Fruit fly (Drosophila melanogaster) whole organism, embryonic: ENCODE measurements around the gene CG5790.
A peak's percentile ranks its signal among the peaks of the same experiment; 100 is the strongest.

ENCODE experiments used
- Antp ChIP-seq: fragments of 200-800 bp; sonication (Bioruptor generic); optimal IDR thresholded peaks from 3 replicates; lab custom pipeline; 2016; ENCODE audit warnings: missing biosample characterization, missing genetic modification characterization
- Atf-2 ChIP-seq: fragments of 200-800 bp; sonication (Bioruptor generic); optimal IDR thresholded peaks from 2 replicates; lab custom pipeline; 2016; ENCODE audit warnings: missing biosample characterization, missing genetic modification characterization
- Bdp1 ChIP-seq: fragments of 200-800 bp; sonication (Bioruptor generic); optimal IDR thresholded peaks from 3 replicates; lab custom pipeline; 2016; ENCODE audit warnings: missing biosample characterization, missing genetic modification characterization
- BtbVII ChIP-seq: fragments of 200-800 bp; sonication (Bioruptor generic); optimal IDR thresholded peaks from 3 replicates; lab custom pipeline; 2017; ENCODE audit warnings: missing biosample characterization, mild to moderate bottlenecking, missing genetic modification characterization
- CG10267 ChIP-seq: fragments of 200-800 bp; sonication (Bioruptor generic); optimal IDR thresholded peaks from 2 replicates; lab custom pipeline; 2018; ENCODE audit warnings: missing biosample characterization, mild to moderate bottlenecking, missing genetic modification characterization, moderate library complexity
- CG10959 ChIP-seq: fragments of 200-800 bp; sonication (Bioruptor generic); IDR thresholded peaks from 2 replicates; pipeline ENCODE4 v1.3.6; 2022; ENCODE audit warnings: missing biosample characterization, missing genetic modification characterization
- CG10979 ChIP-seq: fragments of 200-800 bp; sonication (Bioruptor generic); optimal IDR thresholded peaks from 2 replicates; lab custom pipeline; 2018; ENCODE audit warnings: missing biosample characterization, mild to moderate bottlenecking, missing genetic modification characterization, moderate library complexity
- CG11560 ChIP-seq: fragments of 200-800 bp; sonication (Bioruptor generic); IDR thresholded peaks from 3 replicates; pipeline ENCODE4 v1.3.6; 2022; ENCODE audit warnings: missing biosample characterization, missing genetic modification characterization
- CG13894 ChIP-seq: fragments of 200-800 bp; sonication (Bioruptor generic); optimal IDR thresholded peaks from 3 replicates; lab custom pipeline; 2018; ENCODE audit warnings: missing biosample characterization, mild to moderate bottlenecking, missing genetic modification characterization, moderate library complexity
- CG17802 ChIP-seq: fragments of 200-800 bp; sonication (Bioruptor generic); optimal IDR thresholded peaks from 2 replicates; lab custom pipeline; 2018; ENCODE audit warnings: missing biosample characterization, mild to moderate bottlenecking, missing genetic modification characterization, moderate library complexity
- CG2116 ChIP-seq: fragments of 200-800 bp; sonication (Bioruptor generic); optimal IDR thresholded peaks from 3 replicates; lab custom pipeline; 2018; ENCODE audit warnings: missing biosample characterization, mild to moderate bottlenecking, missing genetic modification characterization
- CG2712 ChIP-seq: fragments of 200-800 bp; optimal IDR thresholded peaks from 3 replicates; lab custom pipeline; 2019; ENCODE audit warnings: missing biosample characterization, mild to moderate bottlenecking, missing genetic modification characterization, moderate library complexity
- CG2889 ChIP-seq: fragments of 200-800 bp; sonication (Bioruptor generic); IDR thresholded peaks from 3 replicates; pipeline ENCODE4 v1.3.6; 2022; ENCODE audit warnings: missing biosample characterization, missing genetic modification characterization
- CG4328 ChIP-seq: fragments of 200-800 bp; sonication (Bioruptor generic); optimal IDR thresholded peaks from 3 replicates; lab custom pipeline; 2017; ENCODE audit warnings: missing biosample characterization, missing genetic modification reagents, missing genetic modification characterization
- CG4404 ChIP-seq: fragments of 200-800 bp; sonication (Bioruptor generic); IDR thresholded peaks from 2 replicates; pipeline ENCODE4 v1.3.6; 2022; ENCODE audit warnings: missing biosample characterization, missing genetic modification characterization
- CG5180 ChIP-seq: fragments of 200-800 bp; sonication (Bioruptor generic); optimal IDR thresholded peaks from 3 replicates; lab custom pipeline; 2017; ENCODE audit warnings: missing biosample characterization, missing genetic modification characterization, mild to moderate bottlenecking, moderate library complexity, missing genetic modification reagents
- CG6813 ChIP-seq: fragments of 200-800 bp; sonication (Bioruptor generic); optimal IDR thresholded peaks from 2 replicates; lab custom pipeline; 2017; ENCODE audit warnings: missing biosample characterization, missing genetic modification characterization, mild to moderate bottlenecking, moderate library complexity, missing genetic modification reagents
- CG7271 ChIP-seq: fragments of 200-800 bp; sonication (Bioruptor generic); optimal IDR thresholded peaks from 2 replicates; lab custom pipeline; 2018; ENCODE audit warnings: missing biosample characterization, mild to moderate bottlenecking, missing genetic modification characterization, moderate library complexity
- CG7839 ChIP-seq: fragments of 200-800 bp; sonication (Bioruptor generic); optimal IDR thresholded peaks from 3 replicates; lab custom pipeline; 2018; ENCODE audit warnings: missing biosample characterization, mild to moderate bottlenecking, missing genetic modification characterization, moderate library complexity
- CG9215 ChIP-seq: fragments of 200-800 bp; sonication (Bioruptor generic); IDR thresholded peaks from 2 replicates; pipeline ENCODE4 v1.3.6; 2022; ENCODE audit warnings: missing biosample characterization, missing genetic modification characterization
- Chrac-16 ChIP-seq: fragments of 200-800 bp; sonication (Bioruptor generic); optimal IDR thresholded peaks from 3 replicates; lab custom pipeline; 2016; ENCODE audit warnings: missing biosample characterization, missing genetic modification characterization
- D ChIP-seq, 2 experiments: fragments of 200-800 bp in 1 of 2; fragments of >200 bp in 1 of 2; sonication (Bioruptor generic) in 1 of 2; optimal IDR thresholded peaks; 2 replicates in 1 of 2; 3 replicates in 1 of 2; lab custom pipeline; 2017; ENCODE audit warnings: mild to moderate bottlenecking in 1 of 2, missing biosample characterization in 1 of 2, missing genetic modification characterization in 1 of 2, missing genetic modification reagents in 1 of 2
- Ets65A ChIP-seq: fragments of 200-800 bp; sonication (Bioruptor generic); peaks from one replicate; lab custom pipeline; 2016; ENCODE audit warnings: missing biosample characterization, missing genetic modification characterization
- Gug ChIP-seq: fragments of 200-800 bp; sonication (Bioruptor generic); IDR thresholded peaks from 4 replicates; pipeline ENCODE4 v1.3.6; 2022; ENCODE audit warnings: missing biosample characterization, missing genetic modification characterization
- HHEX ChIP-seq: fragments of 200-800 bp; sonication (Bioruptor generic); optimal IDR thresholded peaks from 3 replicates; lab custom pipeline; 2017; ENCODE audit warnings: missing biosample characterization, mild to moderate bottlenecking, missing genetic modification characterization, missing genetic modification reagents
- Hr3 ChIP-seq: fragments of 200-800 bp; sonication (Bioruptor generic); optimal IDR thresholded peaks from 3 replicates; lab custom pipeline; 2016; ENCODE audit warnings: missing biosample characterization, missing genetic modification characterization
- Hr78 ChIP-seq, 2 experiments: fragments of 200-800 bp in 1 of 2; fragments of >200 bp in 1 of 2; sonication (Bioruptor generic) in 1 of 2; optimal IDR thresholded peaks; 2 replicates each; lab custom pipeline; 2017 to 2019; ENCODE audit warnings: missing biosample characterization in 2 of 2, missing genetic modification characterization in 2 of 2, mild to moderate bottlenecking in 1 of 2, moderate library complexity in 1 of 2
- Kr ChIP-seq: fragments of 200-800 bp; sonication (Bioruptor generic); optimal IDR thresholded peaks from 2 replicates; lab custom pipeline; 2017; ENCODE audit warnings: missing biosample characterization, mild to moderate bottlenecking, missing genetic modification characterization
- Med ChIP-seq: fragments of 200-800 bp; sonication (Bioruptor generic); peaks from one replicate; lab custom pipeline; 2016; ENCODE audit warnings: missing biosample characterization, missing genetic modification characterization, mild to moderate bottlenecking, inconsistent platforms, moderate library complexity
- Rx ChIP-seq: fragments of 200-800 bp; sonication (Bioruptor generic); IDR thresholded peaks from 2 replicates; pipeline ENCODE4 v1.3.6; 2022; ENCODE audit warnings: missing biosample characterization, missing genetic modification characterization
- Sry-β ChIP-seq: fragments of 200-800 bp; sonication (Bioruptor generic); optimal IDR thresholded peaks from 2 replicates; lab custom pipeline; 2018; ENCODE audit warnings: missing biosample characterization, mild to moderate bottlenecking, missing genetic modification characterization, moderate library complexity
- Taf1 ChIP-seq: fragments of 200-800 bp; sonication (Bioruptor generic); IDR thresholded peaks from 2 replicates; pipeline ENCODE4 v1.3.6; 2022; ENCODE audit warnings: missing biosample characterization, missing genetic modification characterization
- Xrp1 ChIP-seq: fragments of 200-800 bp; sonication (Bioruptor generic); IDR thresholded peaks from 2 replicates; pipeline ENCODE4 v1.3.6; 2022; ENCODE audit warnings: missing biosample characterization, missing genetic modification characterization
- ab ChIP-seq: fragments of 200-800 bp; sonication (Bioruptor generic); optimal IDR thresholded peaks from 2 replicates; lab custom pipeline; 2016; ENCODE audit warnings: missing biosample characterization, missing genetic modification characterization
- croc ChIP-seq: fragments of 200-800 bp; sonication (Bioruptor generic); conservative IDR thresholded peaks from 3 replicates; pipeline ENCODE4 v1.3.6; 2022; ENCODE audit warnings: missing biosample characterization, missing genetic modification characterization
- ewg ChIP-seq: fragments of 200-800 bp; sonication (Bioruptor generic); optimal IDR thresholded peaks from 3 replicates; lab custom pipeline; 2017; ENCODE audit warnings: mild to moderate bottlenecking, missing biosample characterization, missing genetic modification reagents, missing genetic modification characterization
- gcm2 ChIP-seq: fragments of 200-800 bp; sonication (Bioruptor generic); optimal IDR thresholded peaks from 2 replicates; lab custom pipeline; 2016; ENCODE audit warnings: missing biosample characterization, missing genetic modification characterization
- gfzf ChIP-seq: fragments of 200-800 bp; sonication (Bioruptor generic); optimal IDR thresholded peaks from 2 replicates; lab custom pipeline; 2016; ENCODE audit warnings: missing biosample characterization, mild to moderate bottlenecking, missing genetic modification characterization, moderate library complexity
- inv ChIP-seq: fragments of 200-800 bp; sonication (Bioruptor generic); IDR thresholded peaks from 2 replicates; pipeline ENCODE4 v1.3.6; 2022; ENCODE audit warnings: missing biosample characterization, missing genetic modification characterization; ENCODE audit not compliant: partially characterized antibody
- kni ChIP-seq: fragments of 200-800 bp; sonication (Bioruptor generic); optimal IDR thresholded peaks from 3 replicates; lab custom pipeline; 2017; ENCODE audit warnings: mild to moderate bottlenecking, missing biosample characterization, missing genetic modification reagents, missing genetic modification characterization
- phol ChIP-seq: fragments of 200-800 bp; sonication (Bioruptor generic); optimal IDR thresholded peaks from 3 replicates; lab custom pipeline; 2018; ENCODE audit warnings: missing biosample characterization, mild to moderate bottlenecking, missing genetic modification characterization, moderate library complexity
- pita ChIP-seq: fragments of 200-800 bp; sonication (Bioruptor generic); optimal IDR thresholded peaks from 2 replicates; lab custom pipeline; 2017; ENCODE audit warnings: missing biosample characterization, mild to moderate bottlenecking, missing genetic modification characterization
- pum ChIP-seq: fragments of 200-800 bp; sonication (Bioruptor generic); optimal IDR thresholded peaks from 2 replicates; lab custom pipeline; 2016; ENCODE audit warnings: missing biosample characterization, missing genetic modification characterization
- row ChIP-seq: fragments of 200-800 bp; sonication (Bioruptor generic); IDR thresholded peaks from 3 replicates; pipeline ENCODE4 v1.3.6; 2022; ENCODE audit warnings: missing biosample characterization, missing genetic modification characterization
- schlank ChIP-seq: fragments of 200-800 bp; sonication (Bioruptor generic); optimal IDR thresholded peaks from 2 replicates; lab custom pipeline; 2018; ENCODE audit warnings: missing biosample characterization, mild to moderate bottlenecking, missing genetic modification characterization
- sens ChIP-seq: fragments of 200-800 bp; sonication (Bioruptor generic); peaks from one replicate; lab custom pipeline; 2016; ENCODE audit warnings: missing biosample characterization, missing genetic modification characterization
- tll ChIP-seq, 2 experiments: fragments of 200-800 bp in 1 of 2; fragments of >200 bp in 1 of 2; sonication (Bioruptor generic) in 1 of 2; optimal IDR thresholded peaks; 2 replicates each; lab custom pipeline; 2017 to 2019; ENCODE audit warnings: missing biosample characterization in 2 of 2, missing genetic modification characterization in 2 of 2, mild to moderate bottlenecking in 1 of 2, moderate library complexity in 1 of 2
- tna ChIP-seq: fragments of 200-800 bp; sonication (Bioruptor generic); IDR thresholded peaks from 2 replicates; pipeline ENCODE4 v1.3.6; 2022; ENCODE audit warnings: missing biosample characterization, missing genetic modification characterization; ENCODE audit not compliant: partially characterized antibody
- trem ChIP-seq: fragments of 200-800 bp; optimal IDR thresholded peaks from 3 replicates; lab custom pipeline; 2019; ENCODE audit warnings: missing biosample characterization, mild to moderate bottlenecking, missing genetic modification characterization, moderate library complexity
- trh ChIP-seq: fragments of 200-800 bp; sonication (Bioruptor generic); optimal IDR thresholded peaks from 2 replicates; lab custom pipeline; 2016; ENCODE audit warnings: missing biosample characterization, missing genetic modification characterization

Gene CG5790

DNA sequence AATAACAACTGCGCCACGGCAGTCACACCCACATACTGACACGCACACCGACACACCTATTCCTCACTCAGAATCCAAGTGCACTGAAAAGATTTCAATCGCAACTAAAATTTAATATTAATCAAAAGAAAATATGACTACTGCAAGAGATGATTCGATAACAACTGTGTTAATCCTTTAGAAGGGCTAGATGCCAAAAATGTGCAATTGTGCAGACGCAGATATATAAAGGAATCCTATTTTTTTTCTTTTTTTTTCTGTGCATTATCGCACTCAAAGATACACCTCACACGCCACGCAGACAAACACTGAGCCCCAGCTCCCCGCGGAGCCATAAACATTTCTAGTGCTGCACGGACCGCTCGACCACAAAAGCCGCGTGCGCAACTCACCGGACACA lies 3.9 kb downstream of the CG5790 start (continued):
- TF ChIP-seq Hr78 (GFP tag; optimal IDR thresholded peaks at IDR 0.05; lab: Kevin White, UChicago) (no peak), Taf1 (GFP tag; lab: Robert Waterston, UW) (no peak), Gug (GFP tag; lab: Robert Waterston, UW) (0 out of 4 replicates have a peak, but pooled peaks have one; percentile 5), CG4404 (GFP tag; lab: Robert Waterston, UW) (peak; percentile 20; the same call in 1 of the 2 replicates), gcm2 (GFP tag; lab: Kevin White, UChicago) (no peak), Med (GFP tag; lab: Kevin White, UChicago) (peak; percentile 54), Antp (GFP tag; lab: Kevin White, UChicago) (peak; percentile 7), Chrac-16 (GFP tag; lab: Kevin White, UChicago) (peak; percentile 2), Ets65A (GFP tag; lab: Kevin White, UChicago) (peak; percentile 94), CG2889 (GFP tag; lab: Robert Waterston, UW) (no peak), CG10959 (GFP tag; lab: Robert Waterston, UW) (0 out of 2 replicates have a peak, but pooled peaks have one; percentile 47), gfzf (no peak), CG5180 (GFP tag; lab: Kevin White, UChicago) (no peak), pum (GFP tag; lab: Kevin White, UChicago) (peak; percentile 8), sens (GFP tag; lab: Kevin White, UChicago) (peak; percentile 38), CG10979 (tag; lab: Kevin White, UChicago) (no peak), Bdp1 (GFP tag; lab: Kevin White, UChicago) (no peak), CG17802 (tag; lab: Kevin White, UChicago) (peak; percentile 10), CG7839 (peak; percentile 14), row (GFP tag; lab: Robert Waterston, UW) (0 out of 3 replicates have a peak, but pooled peaks have one; percentile 27), Hr3 (GFP tag; lab: Kevin White, UChicago) (peak; percentile 12), trh (no peak), D (optimal IDR thresholded peaks at IDR 0.05; lab: Kevin White, UChicago) (no peak), D (GFP tag; optimal IDR thresholded peaks at IDR 0.05; lab: Kevin White, UChicago) (peak; percentile 17), Xrp1 (GFP tag; lab: Robert Waterston, UW) (peak; percentile 45; the same call in 1 of the 2 replicates), CG2712 (tag; lab: Kevin White, UChicago) (peak; percentile 61), CG10267 (tag; lab: Kevin White, UChicago) (peak; percentile 36), trem (tag; lab: Kevin White, UChicago) (peak; percentile 2)

DNA sequence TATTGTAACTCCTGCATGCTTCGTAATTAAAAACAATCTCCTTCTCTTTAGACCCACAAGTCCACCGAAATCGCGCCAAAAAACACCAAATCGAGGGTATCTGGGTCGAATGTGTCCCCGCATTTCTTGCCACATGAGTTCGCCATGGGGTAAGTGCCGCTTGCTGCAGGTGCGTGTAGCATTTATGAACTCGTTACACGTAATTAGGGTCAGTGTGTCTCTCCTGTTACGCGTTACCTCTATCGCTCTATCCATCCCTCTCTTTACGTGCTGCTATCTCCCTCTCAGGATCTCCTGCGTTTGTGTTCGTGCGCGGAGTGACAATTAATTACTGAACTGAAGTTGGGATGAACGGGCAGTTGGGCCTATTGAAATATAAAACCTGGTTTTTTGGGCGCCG lies 8.1 kb downstream of the CG5790 start:
- TF ChIP-seq Sry-β (GFP tag; lab: Kevin White, UChicago) (no peak), ewg (no peak), tna (no peak), CG13894 (tag; lab: Kevin White, UChicago) (no peak), Rx (GFP tag; lab: Robert Waterston, UW) (no peak), HHEX (no peak), kni (GFP tag; lab: Kevin White, UChicago) (peak; percentile 58), CG6813 (GFP tag; lab: Kevin White, UChicago) (no peak), Atf-2 (GFP tag; lab: Kevin White, UChicago) (no peak), CG2116 (GFP tag; lab: Kevin White, UChicago) (no peak), inv (no peak), BtbVII (GFP tag; lab: Kevin White, UChicago) (no peak), schlank (tag; lab: Kevin White, UChicago) (no peak), CG7271 (tag; lab: Kevin White, UChicago) (no peak), pita (GFP tag; lab: Kevin White, UChicago) (no peak), CG4328 (GFP tag; lab: Kevin White, UChicago) (no peak), CG11560 (tag; lab: Robert Waterston, UW) (no peak), croc (GFP tag; lab: Robert Waterston, UW) (no peak), ab (no peak), tll (GFP tag; optimal IDR thresholded peaks at IDR 0.05; lab: Kevin White, UChicago) (peak in 1 of 2 experiments; percentile 13), CG9215 (GFP tag; lab: Robert Waterston, UW) (no peak), Kr (peak; percentile 16), phol (no peak)
